Worm (Caenorhabditis elegans): ENCODE results near the gene F59D6.1.
"Not testable (repeated sequence)": the region's sequence is repeated elsewhere in the genome, so short reads cannot be mapped to it uniquely, and the experiment has no call there.

F59D6.1 gene

ce11 chrV:3058996-3059395, 14.1 kb downstream of the F59D6.1 start, which contains the start of gene str-244:
Gene str-244, minus strand, starts transcription at chrV:3059096.
- TF ChIP-seq unc-62 (GFP tag; optimal IDR thresholded peaks at IDR 0.05): no peak

- TF ChIP-seq unc-62 (GFP tag; optimal IDR thresholded peaks at IDR 0.05): no peak
Observed at ce11 chrV:3062078-3062477, 17.1 kb downstream of the F59D6.1 start, which contains the start of gene srt-15. Gene srt-15, minus strand, starts transcription at chrV:3062178.

ce11 chrV:3064418-3064817, 19.5 kb downstream of the F59D6.1 start, which contains the start of gene srt-16:
Gene srt-16, minus strand, starts transcription at chrV:3064518.
- TF ChIP-seq unc-62 (GFP tag; optimal IDR thresholded peaks at IDR 0.05): not testable (repeated sequence)

- TF ChIP-seq unc-62 (GFP tag; optimal IDR thresholded peaks at IDR 0.05): no peak
Observed at ce11 chrV:3065928-3066327, 21.0 kb downstream of the F59D6.1 start, which contains the start of gene srh-185. Gene srh-185, plus strand, starts transcription at chrV:3066228.

ce11 chrV:3069101-3069500, 24.2 kb downstream of the F59D6.1 start, which contains the start of gene str-40:
Gene str-40, minus strand, starts transcription at chrV:3069201.
- TF ChIP-seq unc-62 (GFP tag; optimal IDR thresholded peaks at IDR 0.05): no peak

ce11 chrV:3071548-3071947, 26.6 kb downstream of the F59D6.1 start, which contains the start of gene C50H11.13:
Gene C50H11.13, minus strand, starts transcription at chrV:3071648.
- no peak for TF ChIP-seq unc-62 (GFP tag; optimal IDR thresholded peaks at IDR 0.05)

- TF ChIP-seq unc-62 (GFP tag; optimal IDR thresholded peaks at IDR 0.05): no peak
Observed at ce11 chrV:3080792-3081191, 35.9 kb downstream of the F59D6.1 start, which contains the start of gene srt-5. Gene srt-5, minus strand, starts transcription at chrV:3080892.

- no peak for TF ChIP-seq unc-62 (GFP tag; optimal IDR thresholded peaks at IDR 0.05)
Observed at ce11 chrV:3081471-3081870, 36.5 kb downstream of the F59D6.1 start, which contains the start of gene srt-7. Gene srt-7, plus strand, starts transcription at chrV:3081771.

ce11 chrV:3086260-3086659, 41.3 kb downstream of the F59D6.1 start, which contains the start of gene srt-8:
Gene srt-8, plus strand, starts transcription at chrV:3086560.
- TF ChIP-seq unc-62 (GFP tag; optimal IDR thresholded peaks at IDR 0.05): no peak

ce11 chrV:3088768-3089167, 43.8 kb downstream of the F59D6.1 start, which contains the start of gene acs-21:
Gene acs-21, plus strand, starts transcription at chrV:3089068.
- TF ChIP-seq unc-62 (GFP tag; optimal IDR thresholded peaks at IDR 0.05): no peak

- TF ChIP-seq unc-62 (GFP tag; optimal IDR thresholded peaks at IDR 0.05): no peak
Observed at ce11 chrV:3094351-3094750, 49.4 kb downstream of the F59D6.1 start, which contains the start of gene cyp-33C9. Gene cyp-33C9, minus strand, starts transcription at chrV:3094561.

- no peak for TF ChIP-seq unc-62 (GFP tag; optimal IDR thresholded peaks at IDR 0.05)
Observed at ce11 chrV:3100527-3100926, 55.6 kb downstream of the F59D6.1 start.

Data from whole organism, dauer.